Fruit fly (Drosophila melanogaster): ENCODE measurements around the gene P58IPK.

P58IPK gene

DNA sequence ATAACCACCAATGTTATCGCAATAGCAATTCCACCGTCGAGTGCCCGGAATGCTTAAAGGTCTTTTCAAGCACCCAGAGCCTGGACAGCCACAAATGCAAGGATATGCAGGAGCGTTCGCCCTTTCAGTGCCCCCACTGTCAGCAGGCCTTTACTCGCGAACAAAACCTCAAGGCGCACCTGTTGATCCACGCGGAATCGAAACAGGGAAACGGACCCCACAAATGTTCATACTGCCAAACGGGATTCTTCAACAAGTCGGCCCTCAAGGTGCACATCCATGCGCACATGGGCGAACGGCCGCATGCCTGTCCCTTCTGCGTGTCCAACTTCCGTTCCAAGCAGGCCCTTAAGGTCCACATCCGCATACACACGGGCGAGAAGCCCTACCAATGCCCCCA, 41.3 kb downstream of the P58IPK start:
- no peak for TF ChIP-seq h (GFP tag; optimal IDR thresholded peaks at IDR 0.05)
- no peak for TF ChIP-seq CG9705 (GFP tag; optimal IDR thresholded peaks at IDR 0.05)
- TF ChIP-seq fru (GFP tag; optimal IDR thresholded peaks at IDR 0.05): no peak
- no peak for TF ChIP-seq rgr (GFP tag; optimal IDR thresholded peaks at IDR 0.05)
- TF ChIP-seq br (GFP tag; optimal IDR thresholded peaks at IDR 0.05): no peak
- no peak for TF ChIP-seq GATAd (GFP tag; optimal IDR thresholded peaks at IDR 0.05)
- no peak for TF ChIP-seq sv (GFP tag; optimal IDR thresholded peaks at IDR 0.05)
- no peak for TF ChIP-seq foxo (GFP tag; optimal IDR thresholded peaks at IDR 0.05)
- TF ChIP-seq lola (GFP tag; optimal IDR thresholded peaks at IDR 0.05): no peak
- no peak for TF ChIP-seq CG32264 (GFP tag; optimal IDR thresholded peaks at IDR 0.05)
- TF ChIP-seq woc (GFP tag; optimal IDR thresholded peaks at IDR 0.05): no peak
- TF ChIP-seq psq (GFP tag; optimal IDR thresholded peaks at IDR 0.05): no peak
- TF ChIP-seq tai (GFP tag; optimal IDR thresholded peaks at IDR 0.05): no peak
- TF ChIP-seq Rel (GFP tag; optimal IDR thresholded peaks at IDR 0.05): no peak
- TF ChIP-seq Rel (tag; optimal IDR thresholded peaks at IDR 0.05): no peak
- TF ChIP-seq OdsH (GFP tag; optimal IDR thresholded peaks at IDR 0.05): no peak

DNA sequence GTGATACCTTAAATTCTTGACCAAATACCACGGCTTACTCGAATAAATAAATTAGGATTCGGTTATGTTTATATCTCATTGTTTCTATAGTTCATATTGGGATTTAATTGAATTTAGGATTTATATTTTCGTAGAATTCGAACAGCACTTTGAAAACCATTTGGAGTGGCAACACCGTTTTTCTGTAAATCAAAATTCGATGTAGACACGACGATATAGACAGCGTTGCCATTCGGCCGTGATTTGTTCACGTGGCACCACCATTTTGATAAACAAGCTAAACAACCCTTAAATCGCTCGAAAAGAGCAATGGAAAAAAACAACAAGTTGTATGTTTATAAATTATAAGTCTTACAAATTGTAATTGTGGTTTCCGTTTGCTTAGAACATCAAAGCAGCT, 41.9 kb downstream of the P58IPK start:
- TF ChIP-seq brk (GFP tag; optimal IDR thresholded peaks at IDR 0.05) (peak; percentile 34), Mio (GFP tag; optimal IDR thresholded peaks at IDR 0.05) (no peak), Hnf4 (GFP tag; optimal IDR thresholded peaks at IDR 0.05) (peak; percentile 53), dsf (GFP tag; optimal IDR thresholded peaks at IDR 0.05; ENCODE audit: borderline replicate concordance) (no peak), lola (GFP tag; optimal IDR thresholded peaks at IDR 0.05) (no peak), Myc (optimal IDR thresholded peaks at IDR 0.05) (peak; percentile 17), foxo (GFP tag; optimal IDR thresholded peaks at IDR 0.05) (no peak)

DNA sequence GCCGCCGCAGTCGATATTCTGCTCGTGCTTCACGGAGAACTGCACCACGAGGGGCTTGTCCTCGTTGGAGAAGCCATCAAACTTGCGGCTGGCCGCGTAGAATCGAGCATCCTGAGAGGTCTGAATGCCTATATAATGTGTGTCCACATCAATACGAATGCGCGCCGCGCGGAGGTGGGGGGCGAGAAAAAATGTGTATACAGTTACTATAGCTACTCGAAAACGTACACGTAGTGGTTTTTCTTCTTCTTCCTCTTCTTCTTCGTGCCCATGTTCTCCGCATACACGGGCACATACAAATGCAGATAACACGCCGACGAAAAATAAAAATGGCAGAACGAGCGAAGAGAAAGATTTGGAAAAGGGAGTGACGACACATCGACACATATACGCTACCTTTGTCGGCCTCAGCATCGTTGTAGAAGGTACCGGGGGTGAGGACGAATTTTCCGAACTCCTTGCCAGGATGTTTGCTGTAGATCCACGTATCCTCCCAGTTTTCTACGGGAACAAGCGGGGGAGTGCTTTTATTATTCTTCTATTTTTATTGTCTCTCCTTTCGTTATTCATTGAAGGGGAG, 43.4 kb downstream of the P58IPK start:
- TF ChIP-seq Rel (GFP tag; optimal IDR thresholded peaks at IDR 0.05): no peak
- peak; percentile 30 for TF ChIP-seq Rel (tag; optimal IDR thresholded peaks at IDR 0.05)
- TF ChIP-seq h (GFP tag; optimal IDR thresholded peaks at IDR 0.05): no peak
- TF ChIP-seq CrebA (GFP tag; optimal IDR thresholded peaks at IDR 0.05; ENCODE audit: borderline replicate concordance): peak; percentile 97
- TF ChIP-seq Vsx2 (GFP tag; optimal IDR thresholded peaks at IDR 0.05; ENCODE audit: partially characterized antibody): no peak
- TF ChIP-seq psq (GFP tag; optimal IDR thresholded peaks at IDR 0.05): peak; percentile 88
- no peak for TF ChIP-seq Abd-B (GFP tag; optimal IDR thresholded peaks at IDR 0.05)
- no peak for TF ChIP-seq Mio (GFP tag; optimal IDR thresholded peaks at IDR 0.05)
- TF ChIP-seq Hr78 (GFP tag; optimal IDR thresholded peaks at IDR 0.05): no peak
- TF ChIP-seq Hr83 (GFP tag; optimal IDR thresholded peaks at IDR 0.05; ENCODE audit: poor library complexity, severe bottlenecking): peak; percentile 38
- TF ChIP-seq OdsH (GFP tag; optimal IDR thresholded peaks at IDR 0.05): no peak
- peak in 1 of 2 experiments; percentile 37 for TF ChIP-seq dl (GFP tag; optimal IDR thresholded peaks at IDR 0.05; ENCODE audit: insufficient read depth in 1 of 2, partially characterized antibody in 2 of 2)

DNA sequence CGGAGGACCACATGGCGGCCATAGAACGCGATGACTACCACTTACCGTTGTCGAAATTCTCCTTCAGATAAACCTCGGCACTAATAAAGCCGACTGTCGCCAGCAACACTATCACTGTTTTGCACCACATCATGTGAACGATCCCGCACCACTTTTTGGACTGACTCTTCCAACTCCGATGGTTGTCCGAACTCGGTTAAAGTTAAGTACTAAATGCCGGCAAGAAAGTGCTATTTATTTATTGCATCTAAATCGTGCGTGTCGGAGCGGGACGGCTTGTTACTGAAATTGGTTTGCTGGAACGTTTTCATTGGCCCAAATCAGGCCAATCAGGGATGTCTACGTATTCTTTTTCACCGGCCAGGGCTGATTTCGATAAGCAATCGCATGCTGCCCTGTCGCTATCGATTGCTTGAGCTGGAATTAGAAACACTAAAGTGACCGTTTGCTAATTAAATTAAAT, 43.9 kb downstream of the P58IPK start, which contains the start of gene Calr:
TSS of gene Calr (minus strand) at position 219 of the 463 bp plus-strand sequence.
- TF ChIP-seq CrebA (GFP tag; optimal IDR thresholded peaks at IDR 0.05; ENCODE audit: borderline replicate concordance): no peak
- TF ChIP-seq brk (GFP tag; optimal IDR thresholded peaks at IDR 0.05): peak; percentile 49
- TF ChIP-seq tai (GFP tag; optimal IDR thresholded peaks at IDR 0.05): no peak
- TF ChIP-seq usp (GFP tag; optimal IDR thresholded peaks at IDR 0.05): no peak
- no peak for TF ChIP-seq CG32264 (GFP tag; optimal IDR thresholded peaks at IDR 0.05)
- no peak for TF ChIP-seq lola (GFP tag; optimal IDR thresholded peaks at IDR 0.05)
- peak; percentile 81 for TF ChIP-seq psq (GFP tag; optimal IDR thresholded peaks at IDR 0.05)
- peak; percentile 48 for TF ChIP-seq Rel (GFP tag; optimal IDR thresholded peaks at IDR 0.05)
- peak; percentile 52 for TF ChIP-seq Rel (tag; optimal IDR thresholded peaks at IDR 0.05)
- no peak for TF ChIP-seq Myc (optimal IDR thresholded peaks at IDR 0.05)
- TF ChIP-seq N (GFP tag; optimal IDR thresholded peaks at IDR 0.05): no peak
- peak; percentile 61 for TF ChIP-seq Hnf4 (GFP tag; optimal IDR thresholded peaks at IDR 0.05)
- peak; percentile 86 for TF ChIP-seq Dif (GFP tag; optimal IDR thresholded peaks at IDR 0.05; ENCODE audit: partially characterized antibody)
- TF ChIP-seq Vsx2 (GFP tag; optimal IDR thresholded peaks at IDR 0.05; ENCODE audit: partially characterized antibody): no peak
- no peak for TF ChIP-seq woc (GFP tag; optimal IDR thresholded peaks at IDR 0.05)
- TF ChIP-seq HLH106 (tag; optimal IDR thresholded peaks at IDR 0.05): no peak
- TF ChIP-seq Mio (GFP tag; optimal IDR thresholded peaks at IDR 0.05): peak; percentile 30
- no peak for TF ChIP-seq OdsH (GFP tag; optimal IDR thresholded peaks at IDR 0.05)
- TF ChIP-seq sv (GFP tag; optimal IDR thresholded peaks at IDR 0.05): peak; percentile 44
- TF ChIP-seq Abd-B (GFP tag; optimal IDR thresholded peaks at IDR 0.05): no peak
- peak; percentile 44 for TF ChIP-seq ey (GFP tag; optimal IDR thresholded peaks at IDR 0.05)
- TF ChIP-seq br (GFP tag; optimal IDR thresholded peaks at IDR 0.05): peak; percentile 74
- no peak for TF ChIP-seq Hr78 (GFP tag; optimal IDR thresholded peaks at IDR 0.05)
- peak; percentile 44 for TF ChIP-seq jim (GFP tag; optimal IDR thresholded peaks at IDR 0.05)
- peak in 1 of 2 experiments; percentile 50 for TF ChIP-seq dl (GFP tag; optimal IDR thresholded peaks at IDR 0.05; ENCODE audit: insufficient read depth in 1 of 2, partially characterized antibody in 2 of 2)
- no peak for TF ChIP-seq dsf (GFP tag; optimal IDR thresholded peaks at IDR 0.05; ENCODE audit: borderline replicate concordance)
- no peak for TF ChIP-seq GATAd (GFP tag; optimal IDR thresholded peaks at IDR 0.05)
- no peak for TF ChIP-seq Dfd (GFP tag; optimal IDR thresholded peaks at IDR 0.05)
- peak; percentile 65 for TF ChIP-seq Sp1 (GFP tag; optimal IDR thresholded peaks at IDR 0.05)
- TF ChIP-seq h (GFP tag; optimal IDR thresholded peaks at IDR 0.05): peak; percentile 41
- TF ChIP-seq Hr83 (GFP tag; optimal IDR thresholded peaks at IDR 0.05; ENCODE audit: poor library complexity, severe bottlenecking): peak; percentile 63
- peak; percentile 48 to 52 for TF ChIP-seq foxo (GFP tag; optimal IDR thresholded peaks at IDR 0.05)
- TF ChIP-seq fru (GFP tag; optimal IDR thresholded peaks at IDR 0.05): peak; percentile 13
- TF ChIP-seq pan (optimal IDR thresholded peaks at IDR 0.05): no peak
- peak; percentile 50 for TF ChIP-seq Jra (GFP tag; optimal IDR thresholded peaks at IDR 0.05)
- peak; percentile 4 for TF ChIP-seq CG9705 (GFP tag; optimal IDR thresholded peaks at IDR 0.05)
- no peak for TF ChIP-seq sage (GFP tag; optimal IDR thresholded peaks at IDR 0.05)
